Worm (Caenorhabditis elegans): Measurements from ENCODE around the gene ZK1128.3.

ce11 chrIII:10078784-10079183, 39.9 kb downstream of the ZK1128.3 start:
- TF ChIP-seq elt-1 (tag; optimal IDR thresholded peaks at IDR 0.05): no peak
- TF ChIP-seq pha-4 (tag; optimal IDR thresholded peaks at IDR 0.05): no peak
- no peak for TF ChIP-seq fos-1 (tag; optimal IDR thresholded peaks at IDR 0.05)
- TF ChIP-seq ceh-82 (tag; optimal IDR thresholded peaks at IDR 0.05): no peak
